Worm (Caenorhabditis elegans) whole organism, late embryonic: ENCODE results near the gene ZK856.7.

Experiments
- F13H6.1 ChIP-seq: sonication (generic microtip); optimal IDR thresholded peaks from 2 replicates; lab custom pipeline; 2016; ENCODE audit warnings: missing genetic modification characterization, missing compliant biosample characterization
- ceh-34 ChIP-seq: sonication (generic microtip); optimal IDR thresholded peaks from 2 replicates; lab custom pipeline; 2016; ENCODE audit warnings: mild to moderate bottlenecking, missing genetic modification characterization, missing compliant biosample characterization
- ceh-48 ChIP-seq: sonication (generic microtip); optimal IDR thresholded peaks from 2 replicates; lab custom pipeline; 2016; ENCODE audit warnings: missing genetic modification characterization, inconsistent platforms, missing compliant biosample characterization
- ceh-9 ChIP-seq: sonication (generic microtip); optimal IDR thresholded peaks from 2 replicates; lab custom pipeline; 2016; ENCODE audit warnings: mild to moderate bottlenecking, missing genetic modification characterization, inconsistent platforms, missing compliant biosample characterization
- ets-4 ChIP-seq: sonication (generic microtip); optimal IDR thresholded peaks from 2 replicates; lab custom pipeline; 2016; ENCODE audit warnings: missing genetic modification characterization, missing compliant biosample characterization
- lin-11 ChIP-seq: fragments of 200-800 bp; sonication (Bioruptor generic); optimal IDR thresholded peaks from 2 replicates; lab custom pipeline; 2018; ENCODE audit warnings: mild to moderate bottlenecking, missing genetic modification characterization, missing compliant biosample characterization
- mec-3 ChIP-seq: sonication (generic microtip); optimal IDR thresholded peaks from 2 replicates; lab custom pipeline; 2016; ENCODE audit warnings: borderline replicate concordance, missing genetic modification characterization, missing compliant biosample characterization
- pax-1 ChIP-seq: fragments of 150-350 bp; optimal IDR thresholded peaks from 2 replicates; lab custom pipeline; 2014; ENCODE audit warnings: missing biosample characterization, missing genetic modification characterization
- rnt-1 ChIP-seq: sonication (generic microtip); optimal IDR thresholded peaks from 2 replicates; lab custom pipeline; 2016; ENCODE audit warnings: missing genetic modification characterization, missing compliant biosample characterization
- ttx-3 ChIP-seq: sonication (generic microtip); optimal IDR thresholded peaks from 2 replicates; lab custom pipeline; 2016; ENCODE audit warnings: missing genetic modification reagents, missing genetic modification characterization, missing compliant biosample characterization
- ztf-16 ChIP-seq: sonication (generic microtip); optimal IDR thresholded peaks from 2 replicates; lab custom pipeline; 2017; ENCODE audit warnings: missing genetic modification characterization, missing compliant biosample characterization

ce11 chrV:10229222-10229879 is 27.5 kb downstream of the ZK856.7 start, which contains the start of the genes pyt-1 and fipr-7:
- no peak for TF ChIP-seq ztf-16
- TF ChIP-seq rnt-1 (tag; lab: Kevin White, UChicago), result no peak
- no peak for TF ChIP-seq ttx-3 (tag; lab: Kevin White, UChicago)
- no peak for TF ChIP-seq F13H6.1 (tag; lab: Kevin White, UChicago)
- no peak for TF ChIP-seq ceh-9 (tag; lab: Kevin White, UChicago)
- TF ChIP-seq pax-1, result no peak
- TF ChIP-seq ceh-34 (tag; lab: Kevin White, UChicago), result no peak
- TF ChIP-seq ceh-48 (tag; lab: Kevin White, UChicago), result no peak
- TF ChIP-seq mec-3, result no peak
- TF ChIP-seq ets-4 (tag; lab: Kevin White, UChicago), result no peak
- no peak for TF ChIP-seq lin-11 (tag; lab: Kevin White, UChicago)
